Fruit fly (Drosophila melanogaster): ENCODE results near the gene jar.

Gene jar

dm6 chr3R:24298534-24298936, 27.5 kb upstream of the jar start (continued):
- TF ChIP-seq cad (GFP tag; optimal IDR thresholded peaks at IDR 0.05) (no peak), chn (GFP tag; optimal IDR thresholded peaks at IDR 0.05) (no peak), vvl (GFP tag; IDR thresholded peaks at IDR 0.05) (peak; percentile 73), mirr (GFP tag; optimal IDR thresholded peaks at IDR 0.05) (no peak), Med (GFP tag) (peak; percentile 92), ewg (GFP tag; optimal IDR thresholded peaks at IDR 0.05) (no peak), CG17568 (GFP tag; optimal IDR thresholded peaks at IDR 0.05) (no peak), vfl (GFP tag; optimal IDR thresholded peaks at IDR 0.05) (no peak), Vsx1 (GFP tag; optimal IDR thresholded peaks at IDR 0.05) (no peak), Mrtf (GFP tag; IDR thresholded peaks at IDR 0.05) (no peak), dimm (GFP tag; IDR thresholded peaks at IDR 0.05) (no peak), ssp (GFP tag; IDR thresholded peaks at IDR 0.05) (no peak), Xrp1 (GFP tag; IDR thresholded peaks at IDR 0.05) (peak; percentile 17; the same call in 1 of the 2 replicates), pfk (GFP tag; optimal IDR thresholded peaks at IDR 0.05) (no peak), H15 (GFP tag; IDR thresholded peaks at IDR 0.05) (no peak), CG12299 (tag; optimal IDR thresholded peaks at IDR 0.05) (no peak), trem (tag; optimal IDR thresholded peaks at IDR 0.05) (no peak), prd (optimal IDR thresholded peaks at IDR 0.05) (no peak), prd (GFP tag; IDR thresholded peaks at IDR 0.05) (peak; percentile 9; the same call in 1 of the 3 replicates), CG17328 (GFP tag; IDR thresholded peaks at IDR 0.05) (no peak), abd-A (tag; optimal IDR thresholded peaks at IDR 0.05) (no peak), dpn (GFP tag; optimal IDR thresholded peaks at IDR 0.05) (no peak), sr (GFP tag; IDR thresholded peaks at IDR 0.05) (0 out of 3 replicates have a peak, but pooled peaks have one; percentile 19), CG10274 (GFP tag; optimal IDR thresholded peaks at IDR 0.05) (no peak), tx (GFP tag; optimal IDR thresholded peaks at IDR 0.05) (no peak), croc (GFP tag; conservative IDR thresholded peaks at IDR 0.05) (no peak), Sox100B (GFP tag; optimal IDR thresholded peaks at IDR 0.05) (peak; percentile 35), seq (GFP tag; IDR thresholded peaks at IDR 0.05) (no peak), CG7556 (GFP tag; optimal IDR thresholded peaks at IDR 0.05) (peak; percentile 46), CG12236 (GFP tag; optimal IDR thresholded peaks at IDR 0.05) (no peak), CG14860 (GFP tag; IDR thresholded peaks at IDR 0.05; ENCODE audit: partially characterized antibody) (no peak), Abd-B (GFP tag; optimal IDR thresholded peaks at IDR 0.05) (no peak), zfh2 (GFP tag; optimal IDR thresholded peaks at IDR 0.05) (no peak), CG17359 (tag; optimal IDR thresholded peaks at IDR 0.05) (peak; percentile 31), CG9727 (GFP tag; optimal IDR thresholded peaks at IDR 0.05) (peak; percentile 17), CG11695 (GFP tag; IDR thresholded peaks at IDR 0.05) (0 out of 3 replicates have a peak, but pooled peaks have one; percentile 22), odd (GFP tag; optimal IDR thresholded peaks at IDR 0.05) (no peak), CG4360 (GFP tag; IDR thresholded peaks at IDR 0.05) (no peak; the same call in none of the 2 replicates), Dip2 (GFP tag; IDR thresholded peaks at IDR 0.05) (no peak), bowl (GFP tag; IDR thresholded peaks at IDR 0.05) (no peak), sqz (GFP tag; optimal IDR thresholded peaks at IDR 0.05) (no peak), HLH4C (GFP tag; IDR thresholded peaks at IDR 0.05; ENCODE audit: partially characterized antibody) (no peak), gem (tag; optimal IDR thresholded peaks at IDR 0.05) (peak; percentile 55), MBD-R2 (GFP tag; IDR thresholded peaks at IDR 0.05) (no peak), ham (GFP tag; IDR thresholded peaks at IDR 0.05) (no peak), CG8290 (GFP tag; optimal IDR thresholded peaks at IDR 0.05) (no peak), CG8290 (tag; optimal IDR thresholded peaks at IDR 0.05) (no peak), CG14965 (GFP tag; optimal IDR thresholded peaks at IDR 0.05; ENCODE audit: borderline replicate concordance) (no peak), CG14441 (GFP tag; IDR thresholded peaks at IDR 0.05) (peak; percentile 49), E2f2 (GFP tag; IDR thresholded peaks at IDR 0.05) (no peak), CG18476 (GFP tag; optimal IDR thresholded peaks at IDR 0.05) (no peak), CG2875 (GFP tag; optimal IDR thresholded peaks at IDR 0.05) (peak; percentile 34), sim (GFP tag; IDR thresholded peaks at IDR 0.05) (no peak)

All from whole organism, embryonic.